Fruit fly (Drosophila melanogaster) whole organism, embryonic: ENCODE results near the gene CG8300.

Source experiments
- CG11093 ChIP-seq: fragments of 200-800 bp; sonication (Bioruptor generic); IDR thresholded peaks from 3 replicates; pipeline ENCODE4 v1.3.6; 2022; ENCODE audit warnings: missing biosample characterization, missing genetic modification characterization
- CG11695 ChIP-seq: fragments of 200-800 bp; sonication (Bioruptor generic); IDR thresholded peaks from 3 replicates; pipeline ENCODE4 v1.3.6; 2022; ENCODE audit warnings: missing biosample characterization, missing genetic modification characterization
- CG13624 ChIP-seq: fragments of 200-800 bp; sonication (Bioruptor generic); optimal IDR thresholded peaks from 2 replicates; lab custom pipeline; 2016; ENCODE audit warnings: missing biosample characterization, missing genetic modification characterization
- CG13894 ChIP-seq: fragments of 200-800 bp; sonication (Bioruptor generic); optimal IDR thresholded peaks from 3 replicates; lab custom pipeline; 2018; ENCODE audit warnings: missing biosample characterization, mild to moderate bottlenecking, missing genetic modification characterization, moderate library complexity
- CG1529 ChIP-seq: fragments of 200-800 bp; sonication (Bioruptor generic); optimal IDR thresholded peaks from 3 replicates; lab custom pipeline; 2018; ENCODE audit warnings: missing biosample characterization, missing genetic modification characterization
- CG16779 ChIP-seq: fragments of 200-800 bp; sonication (Bioruptor generic); IDR thresholded peaks from 2 replicates; pipeline ENCODE4 v1.3.6; 2022; ENCODE audit warnings: missing biosample characterization, missing genetic modification characterization
- CG16863 ChIP-seq: fragments of 200-800 bp; sonication (Bioruptor generic); optimal IDR thresholded peaks from 3 replicates; lab custom pipeline; 2016; ENCODE audit warnings: missing biosample characterization, missing genetic modification characterization
- CG17612 ChIP-seq: fragments of 200-800 bp; sonication (Bioruptor generic); IDR thresholded peaks from 2 replicates; pipeline ENCODE4 v1.3.6; 2022; ENCODE audit warnings: missing biosample characterization, missing genetic modification characterization
- CG2129 ChIP-seq: fragments of 200-800 bp; sonication (Bioruptor generic); IDR thresholded peaks from 2 replicates; pipeline ENCODE4 v1.3.6; 2022; ENCODE audit warnings: missing biosample characterization, missing genetic modification characterization; ENCODE audit not compliant: partially characterized antibody
- CG33557 ChIP-seq: fragments of 200-800 bp; sonication (Bioruptor generic); optimal IDR thresholded peaks from 2 replicates; lab custom pipeline; 2019; ENCODE audit warnings: missing biosample characterization, mild to moderate bottlenecking, missing genetic modification characterization, moderate library complexity
- CG4854 ChIP-seq: fragments of 200-800 bp; sonication (Bioruptor generic); optimal IDR thresholded peaks from 2 replicates; lab custom pipeline; 2016; ENCODE audit warnings: missing biosample characterization, missing genetic modification characterization, inconsistent platforms
- CG6791 ChIP-seq: fragments of 200-800 bp; sonication (Bioruptor generic); IDR thresholded peaks from 3 replicates; pipeline ENCODE4 v1.3.6; 2022; ENCODE audit warnings: missing biosample characterization, missing genetic modification characterization; ENCODE audit not compliant: partially characterized antibody
- CG7372 ChIP-seq: fragments of 200-800 bp; sonication (Bioruptor generic); IDR thresholded peaks from 2 replicates; pipeline ENCODE4 v1.3.6; 2022; ENCODE audit warnings: missing biosample characterization, missing genetic modification characterization
- CG7786 ChIP-seq: fragments of 200-800 bp; sonication (Bioruptor generic); optimal IDR thresholded peaks from 2 replicates; lab custom pipeline; 2016; ENCODE audit warnings: missing biosample characterization, missing genetic modification characterization
- CG7963 ChIP-seq: fragments of 200-800 bp; sonication (Bioruptor generic); IDR thresholded peaks from 3 replicates; pipeline ENCODE4 v1.3.6; 2022; ENCODE audit warnings: missing biosample characterization, missing genetic modification characterization; ENCODE audit not compliant: partially characterized antibody
- CG7987 ChIP-seq: fragments of 200-800 bp; sonication (Bioruptor generic); optimal IDR thresholded peaks from 2 replicates; lab custom pipeline; 2018; ENCODE audit warnings: missing biosample characterization, mild to moderate bottlenecking, missing genetic modification characterization, moderate library complexity
- CG8944 ChIP-seq: fragments of 200-800 bp; sonication (Bioruptor generic); optimal IDR thresholded peaks from 3 replicates; lab custom pipeline; 2016; ENCODE audit warnings: missing biosample characterization, missing genetic modification characterization
- CHES-1-like ChIP-seq: fragments of 200-800 bp; sonication (Bioruptor generic); optimal IDR thresholded peaks from 2 replicates; lab custom pipeline; 2016; ENCODE audit warnings: missing biosample characterization, missing genetic modification characterization
- D19B ChIP-seq: fragments of 200-800 bp; sonication (Bioruptor generic); optimal IDR thresholded peaks from 2 replicates; lab custom pipeline; 2017; ENCODE audit warnings: missing biosample characterization, mild to moderate bottlenecking, missing genetic modification characterization
- Dek ChIP-seq: fragments of 200-800 bp; sonication (Bioruptor generic); optimal IDR thresholded peaks from 3 replicates; lab custom pipeline; 2019; ENCODE audit warnings: missing biosample characterization, mild to moderate bottlenecking, missing genetic modification characterization, moderate library complexity
- Dip2 ChIP-seq: fragments of 200-800 bp; sonication (Bioruptor generic); IDR thresholded peaks from 2 replicates; pipeline ENCODE4 v1.3.6; 2022; ENCODE audit warnings: missing biosample characterization, missing genetic modification characterization
- Eip74EF ChIP-seq, 2 experiments: fragments of 200-800 bp in 1 of 2; fragments of >200 bp in 1 of 2; sonication (Bioruptor generic) in 1 of 2; optimal IDR thresholded peaks; 2 replicates each; lab custom pipeline; 2017 to 2019; ENCODE audit warnings: missing biosample characterization in 2 of 2, missing genetic modification characterization in 2 of 2, mild to moderate bottlenecking in 1 of 2, moderate library complexity in 1 of 2
- HmgD ChIP-seq: fragments of 200-800 bp; sonication (Bioruptor generic); optimal IDR thresholded peaks from 3 replicates; lab custom pipeline; 2016; ENCODE audit warnings: missing biosample characterization, missing genetic modification characterization
- MBD-R2 ChIP-seq: fragments of 200-800 bp; sonication (Bioruptor generic); IDR thresholded peaks from 2 replicates; pipeline ENCODE4 v1.3.6; 2022; ENCODE audit warnings: missing biosample characterization, missing genetic modification characterization
- Med ChIP-seq: fragments of 200-800 bp; sonication (Bioruptor generic); peaks from one replicate; lab custom pipeline; 2016; ENCODE audit warnings: missing biosample characterization, missing genetic modification characterization, mild to moderate bottlenecking, inconsistent platforms, moderate library complexity
- NC2α ChIP-seq: fragments of 200-800 bp; sonication (Bioruptor generic); optimal IDR thresholded peaks from 2 replicates; lab custom pipeline; 2016; ENCODE audit warnings: missing biosample characterization, missing genetic modification characterization
- NC2β ChIP-seq: fragments of 200-800 bp; sonication (Bioruptor generic); optimal IDR thresholded peaks from 2 replicates; lab custom pipeline; 2016; ENCODE audit warnings: missing biosample characterization, missing genetic modification characterization
- NK7.1 ChIP-seq: fragments of 200-800 bp; sonication (Bioruptor generic); optimal IDR thresholded peaks from 3 replicates; lab custom pipeline; 2016; ENCODE audit warnings: missing biosample characterization, missing genetic modification characterization
- Rx ChIP-seq: fragments of 200-800 bp; sonication (Bioruptor generic); IDR thresholded peaks from 2 replicates; pipeline ENCODE4 v1.3.6; 2022; ENCODE audit warnings: missing biosample characterization, missing genetic modification characterization
- Scr ChIP-seq: fragments of 200-800 bp; sonication (Bioruptor generic); IDR thresholded peaks from 2 replicates; pipeline ENCODE4 v1.3.6; 2022; ENCODE audit warnings: missing biosample characterization, missing genetic modification characterization; ENCODE audit not compliant: partially characterized antibody
- Spps ChIP-seq: fragments of 200-800 bp; sonication (Bioruptor generic); optimal IDR thresholded peaks from 2 replicates; lab custom pipeline; 2018; ENCODE audit warnings: missing biosample characterization, mild to moderate bottlenecking, missing genetic modification characterization
- Sry-δ ChIP-seq: fragments of 200-800 bp; sonication (Bioruptor generic); optimal IDR thresholded peaks from 2 replicates; lab custom pipeline; 2016; ENCODE audit warnings: missing biosample characterization, missing genetic modification characterization
- ac ChIP-seq: fragments of 200-800 bp; sonication (Bioruptor generic); optimal IDR thresholded peaks from 3 replicates; lab custom pipeline; 2017; ENCODE audit warnings: missing biosample characterization, mild to moderate bottlenecking, missing genetic modification characterization
- ase ChIP-seq: fragments of 200-800 bp; sonication (Bioruptor generic); IDR thresholded peaks from 3 replicates; pipeline ENCODE4 v1.3.6; 2022; ENCODE audit warnings: missing biosample characterization, missing genetic modification characterization
- bsh ChIP-seq, 2 experiments: fragments of 200-800 bp; sonication (Bioruptor generic); optimal IDR thresholded peaks; 2 replicates each; lab custom pipeline; 2017 to 2018; ENCODE audit warnings: mild to moderate bottlenecking in 2 of 2, missing biosample characterization in 2 of 2, missing genetic modification characterization in 2 of 2, moderate library complexity in 1 of 2
- chinmo ChIP-seq: fragments of 200-800 bp; sonication (Bioruptor generic); IDR thresholded peaks from 4 replicates; pipeline ENCODE4 v1.3.6; 2022; ENCODE audit warnings: missing biosample characterization, missing genetic modification characterization; ENCODE audit not compliant: partially characterized antibody
- chm ChIP-seq: fragments of 200-800 bp; sonication (Bioruptor generic); IDR thresholded peaks from 2 replicates; pipeline ENCODE4 v1.3.6; 2022; ENCODE audit warnings: missing biosample characterization, missing genetic modification characterization
- croc ChIP-seq: fragments of 200-800 bp; sonication (Bioruptor generic); conservative IDR thresholded peaks from 3 replicates; pipeline ENCODE4 v1.3.6; 2022; ENCODE audit warnings: missing biosample characterization, missing genetic modification characterization
- dati ChIP-seq: fragments of 200-800 bp; sonication (Bioruptor generic); IDR thresholded peaks from 2 replicates; pipeline ENCODE4 v1.3.6; 2022; ENCODE audit warnings: missing biosample characterization, missing genetic modification characterization
- gcm ChIP-seq: fragments of 200-800 bp; sonication (Bioruptor generic); optimal IDR thresholded peaks from 2 replicates; lab custom pipeline; 2019; ENCODE audit warnings: missing biosample characterization, mild to moderate bottlenecking, missing genetic modification characterization, moderate library complexity
- gro ChIP-seq: fragments of 200-800 bp; sonication (Bioruptor generic); optimal IDR thresholded peaks from 2 replicates; lab custom pipeline; 2016; ENCODE audit warnings: missing biosample characterization, missing genetic modification characterization
- kah ChIP-seq: fragments of 200-800 bp; sonication (Bioruptor generic); optimal IDR thresholded peaks from 2 replicates; lab custom pipeline; 2018; ENCODE audit warnings: missing biosample characterization, mild to moderate bottlenecking, missing genetic modification characterization
- lbe ChIP-seq: fragments of 200-800 bp; sonication (Bioruptor generic); optimal IDR thresholded peaks from 2 replicates; lab custom pipeline; 2016; ENCODE audit warnings: missing biosample characterization, mild to moderate bottlenecking, missing genetic modification characterization
- nau ChIP-seq: fragments of 200-800 bp; sonication (Bioruptor generic); optimal IDR thresholded peaks from 3 replicates; lab custom pipeline; 2017; ENCODE audit warnings: missing biosample characterization, mild to moderate bottlenecking, missing genetic modification characterization, missing genetic modification reagents
- schlank ChIP-seq: fragments of 200-800 bp; sonication (Bioruptor generic); optimal IDR thresholded peaks from 2 replicates; lab custom pipeline; 2018; ENCODE audit warnings: missing biosample characterization, mild to moderate bottlenecking, missing genetic modification characterization
- sr ChIP-seq: fragments of 200-800 bp; sonication (Bioruptor generic); IDR thresholded peaks from 3 replicates; pipeline ENCODE4 v1.3.6; 2022; ENCODE audit warnings: missing biosample characterization, missing genetic modification characterization
- vfl ChIP-seq: fragments of 200-800 bp; sonication (Bioruptor generic); optimal IDR thresholded peaks from 2 replicates; lab custom pipeline; 2016; ENCODE audit warnings: missing biosample characterization, missing genetic modification characterization

Gene CG8300

dm6 chrX:7097071-7097858 is 7.4 kb upstream of the CG8300 start (continued):
- no peak for TF ChIP-seq NC2α (GFP tag; lab: Kevin White, UChicago)
- no peak for TF ChIP-seq NC2β (GFP tag; lab: Kevin White, UChicago)
- no peak for TF ChIP-seq CG33557 (GFP tag; lab: Kevin White, UChicago)
- TF ChIP-seq, all 482 proteins: peak for 26

- TF ChIP-seq gcm (GFP tag; lab: Kevin White, UChicago) (no peak), Spps (peak; percentile 35), schlank (tag; lab: Kevin White, UChicago) (no peak), CHES-1-like (GFP tag; lab: Kevin White, UChicago) (peak; percentile 21), CG2129 (GFP tag; lab: Robert Waterston, UW) (no peak), CG13624 (GFP tag; lab: Kevin White, UChicago) (peak; percentile 46), chm (GFP tag; lab: Robert Waterston, UW) (peak; percentile 72; the same call in 1 of the 2 replicates), kah (GFP tag; lab: Kevin White, UChicago) (no peak), dati (no peak), CG1529 (no peak), CG16779 (GFP tag; lab: Robert Waterston, UW) (no peak), CG16863 (GFP tag; lab: Kevin White, UChicago) (no peak), Scr (GFP tag; lab: Robert Waterston, UW) (peak; percentile 15), sr (GFP tag; lab: Robert Waterston, UW) (no peak), CG17612 (GFP tag; lab: Robert Waterston, UW) (no peak), lbe (GFP tag; lab: Kevin White, UChicago) (no peak), D19B (GFP tag; lab: Kevin White, UChicago) (no peak), bsh (GFP tag; optimal IDR thresholded peaks at IDR 0.05; lab: Kevin White, UChicago) (no peak), CG11695 (GFP tag; lab: Robert Waterston, UW) (no peak), CG7786 (GFP tag; lab: Kevin White, UChicago) (no peak), CG4854 (no peak), vfl (GFP tag; lab: Kevin White, UChicago) (peak; percentile 12), NK7.1 (no peak), CG7372 (GFP tag; lab: Robert Waterston, UW) (no peak), Sry-δ (GFP tag; lab: Kevin White, UChicago) (peak; percentile 61), Dek (tag; lab: Kevin White, UChicago) (peak; percentile 44), nau (GFP tag; lab: Kevin White, UChicago) (no peak), Med (GFP tag; lab: Kevin White, UChicago) (peak; percentile 92), CG11093 (GFP tag; lab: Robert Waterston, UW) (no peak), ac (GFP tag; lab: Kevin White, UChicago) (no peak), CG7987 (GFP tag; lab: Kevin White, UChicago) (peak; percentile 51), gro (peak; percentile 13), CG8944 (GFP tag; lab: Kevin White, UChicago) (no peak), chinmo (GFP tag; lab: Robert Waterston, UW) (0 out of 4 replicates have a peak, but pooled peaks have one; percentile 62), MBD-R2 (GFP tag; lab: Robert Waterston, UW) (no peak), CG7963 (GFP tag; lab: Robert Waterston, UW) (no peak), Dip2 (GFP tag; lab: Robert Waterston, UW) (no peak), HmgD (peak; percentile 19), ase (no peak), CG13894 (tag; lab: Kevin White, UChicago) (peak; percentile 66), CG6791 (peak; percentile 15; the same call in 1 of the 3 replicates), Eip74EF (GFP tag; optimal IDR thresholded peaks at IDR 0.05; lab: Kevin White, UChicago) (no peak), croc (no peak), Rx (no peak)
These were observed 6.8 kb upstream of the CG8300 start, which contains the start of gene Sxl for dm6 chrX:7097859-7098303. Sxl (minus strand) TSS chrX:7098053.
